Worm (Caenorhabditis elegans): Measurements from ENCODE around the gene F45E1.5.

DNA sequence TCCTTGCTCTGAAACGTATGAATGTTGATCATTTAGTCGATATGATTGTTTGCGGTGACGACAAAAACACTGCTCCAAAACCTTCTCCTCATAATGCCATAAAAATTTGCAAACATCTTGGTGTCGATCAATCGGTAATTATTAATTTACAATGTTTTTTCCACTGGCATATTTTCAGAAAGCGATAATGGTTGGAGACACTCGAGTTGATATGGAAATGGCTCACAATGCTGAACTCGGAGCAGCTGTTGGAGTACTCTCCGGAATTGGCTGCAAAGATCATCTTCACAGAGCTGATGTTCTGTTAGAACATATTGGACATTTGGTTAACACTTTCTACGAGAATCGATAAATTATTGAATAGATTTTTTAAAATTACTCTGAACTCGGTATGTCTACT is 12.0 kb downstream of the F45E1.5 start:
- TF ChIP-seq lin-54 (GFP tag; optimal IDR thresholded peaks at IDR 0.05) (no peak), him-1 (tag; optimal IDR thresholded peaks at IDR 0.05) (no peak), F39B2.1 (GFP tag; IDR thresholded peaks at IDR 0.05) (no peak), efl-1 (GFP tag; optimal IDR thresholded peaks at IDR 0.05) (no peak), ccch-3 (GFP tag; optimal IDR thresholded peaks at IDR 0.05) (no peak), madf-8 (GFP tag; conservative IDR thresholded peaks at IDR 0.05) (no peak), lin-35 (GFP tag; optimal IDR thresholded peaks at IDR 0.05) (no peak), snpc-1.1 (tag; optimal IDR thresholded peaks at IDR 0.05; ENCODE audit: insufficient read depth) (no peak), xnd-1 (tag; optimal IDR thresholded peaks at IDR 0.05) (no peak), pha-4 (tag; optimal IDR thresholded peaks at IDR 0.05) (no peak), F33H1.4 (GFP tag; IDR thresholded peaks at IDR 0.05) (no peak), T07F8.4 (tag; optimal IDR thresholded peaks at IDR 0.05) (no peak)
